Worm (Caenorhabditis elegans) whole organism, L1 larva: Measurements from ENCODE around the gene pigg-1.

Experiments used
- C04F5.9 ChIP-seq: sonication (generic microtip); optimal IDR thresholded peaks from 2 replicates; lab custom pipeline; 2016; ENCODE audit warnings: missing genetic modification characterization, missing compliant biosample characterization
- blmp-1 ChIP-seq: fragments of 150-350 bp; optimal IDR thresholded peaks from 2 replicates; lab custom pipeline; 2014; ENCODE audit warnings: missing biosample characterization, missing genetic modification characterization
- elt-2 ChIP-seq: sonication (generic microtip); optimal IDR thresholded peaks from 2 replicates; lab custom pipeline; 2016; ENCODE audit warnings: missing genetic modification characterization, mild to moderate bottlenecking, inconsistent platforms, missing compliant biosample characterization, missing genetic modification reagents
- lsy-2 ChIP-seq, 2 experiments: fragments of 150-350 bp; optimal IDR thresholded peaks; 2 replicates each; lab custom pipeline; 2014; ENCODE audit warnings: missing biosample characterization in 2 of 2, missing genetic modification characterization in 2 of 2
- snpc-4 ChIP-seq: fragments of 150-350 bp; optimal IDR thresholded peaks from 2 replicates; lab custom pipeline; 2014; ENCODE audit warnings: missing biosample characterization, missing genetic modification characterization
- unc-30 ChIP-seq: sonication (generic microtip); optimal IDR thresholded peaks from 2 replicates; lab custom pipeline; 2017; ENCODE audit warnings: missing biosample characterization, missing genetic modification characterization
- unc-98 ChIP-seq: fragments of 200-800 bp; sonication (Bioruptor generic); IDR thresholded peaks from 2 replicates; pipeline ENCODE4 v1.3.6; 2022; ENCODE audit warnings: missing genetic modification characterization, missing compliant biosample characterization
- zag-1 ChIP-seq: fragments of 150-350 bp; optimal IDR thresholded peaks from 2 replicates; lab custom pipeline; 2014; ENCODE audit warnings: missing biosample characterization, missing genetic modification characterization

DNA sequence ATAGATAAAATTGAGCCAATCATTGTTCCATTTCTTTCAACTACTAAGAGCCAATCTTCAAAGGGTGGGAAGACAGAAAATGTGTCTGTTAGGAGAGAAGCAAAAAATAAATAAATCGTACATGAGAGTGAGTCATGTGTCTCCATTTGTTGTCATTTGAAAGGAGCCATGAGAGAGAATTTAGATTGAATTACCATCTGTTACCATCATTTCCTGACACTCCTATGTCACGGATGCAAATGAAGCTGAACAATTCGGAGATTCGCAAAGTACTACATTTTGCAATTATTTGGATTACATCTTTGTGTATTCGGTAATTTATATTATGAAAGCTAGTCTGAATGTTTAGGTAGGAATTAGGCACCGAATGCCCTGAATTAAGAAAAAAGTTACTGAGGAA, 11.6 kb downstream of the pigg-1 start:
- TF ChIP-seq elt-2 (tag; lab: Kevin White, UChicago) (no peak), unc-98 (no peak), snpc-4 (tag; lab: Kevin White, UChicago) (no peak), C04F5.9 (tag; lab: Kevin White, UChicago) (no peak), blmp-1 (tag; lab: Kevin White, UChicago) (no peak), lsy-2 (tag; optimal IDR thresholded peaks at IDR 0.05; lab: Kevin White, UChicago) (no peak), zag-1 (tag; lab: Kevin White, UChicago) (peak; percentile 35), unc-30 (tag; lab: Kevin White, UChicago) (no peak)
